Worm (Caenorhabditis elegans): ENCODE measurements around the gene trpl-2.

ce11 chrIV:4306317-4306716 lies 20.1 kb upstream of the trpl-2 start:
- no peak for TF ChIP-seq hnd-1 (tag; optimal IDR thresholded peaks at IDR 0.05)
- no peak for TF ChIP-seq tbx-37 (GFP tag; conservative IDR thresholded peaks at IDR 0.05)
- TF ChIP-seq hmg-4 (GFP tag; optimal IDR thresholded peaks at IDR 0.05): no peak
- no peak for TF ChIP-seq pes-1 (GFP tag; IDR thresholded peaks at IDR 0.05)
- no peak for TF ChIP-seq hmbx-1 (tag; optimal IDR thresholded peaks at IDR 0.05)

All from whole organism, early embryonic.